Fruit fly (Drosophila melanogaster) whole organism, adult: Measurements from ENCODE around the gene Polr2L.

Source experiments
- CG11617 ChIP-seq: fragments of 200-800 bp; sonication (Bioruptor generic); optimal IDR thresholded peaks from 2 replicates; lab custom pipeline; 2017; ENCODE audit warnings: mild to moderate bottlenecking, missing biosample characterization, missing genetic modification reagents, missing genetic modification characterization
- CG12768 ChIP-seq: fragments of 200-800 bp; sonication (Bioruptor generic); optimal IDR thresholded peaks from 2 replicates; lab custom pipeline; 2017; ENCODE audit warnings: missing biosample characterization, missing genetic modification characterization, mild to moderate bottlenecking, moderate library complexity, missing genetic modification reagents
- CG14711 ChIP-seq: fragments of 200-800 bp; sonication (Bioruptor generic); optimal IDR thresholded peaks from 2 replicates; lab custom pipeline; 2018; ENCODE audit warnings: missing biosample characterization, mild to moderate bottlenecking, missing genetic modification characterization, moderate library complexity
- CG1620 ChIP-seq: fragments of 200-800 bp; sonication (Bioruptor generic); optimal IDR thresholded peaks from 2 replicates; lab custom pipeline; 2016; ENCODE audit warnings: missing biosample characterization, missing genetic modification characterization
- CG33017 ChIP-seq: fragments of 200-800 bp; sonication (Bioruptor generic); optimal IDR thresholded peaks from 2 replicates; lab custom pipeline; 2018; ENCODE audit warnings: missing biosample characterization, mild to moderate bottlenecking, missing genetic modification characterization, moderate library complexity
- CG5204 ChIP-seq: fragments of 200-800 bp; sonication (Bioruptor generic); optimal IDR thresholded peaks from 2 replicates; lab custom pipeline; 2016; ENCODE audit warnings: missing biosample characterization, missing genetic modification characterization
- CG7045 ChIP-seq: fragments of 200-800 bp; sonication (Bioruptor generic); optimal IDR thresholded peaks from 2 replicates; lab custom pipeline; 2017; ENCODE audit warnings: missing biosample characterization, mild to moderate bottlenecking, missing genetic modification characterization
- CG7101 ChIP-seq: fragments of 200-800 bp; sonication (Bioruptor generic); optimal IDR thresholded peaks from 2 replicates; lab custom pipeline; 2018; ENCODE audit warnings: missing biosample characterization, mild to moderate bottlenecking, missing genetic modification characterization, moderate library complexity
- Clk ChIP-seq: fragments of 200-800 bp; sonication (Bioruptor generic); optimal IDR thresholded peaks from 2 replicates; lab custom pipeline; 2017; ENCODE audit warnings: missing biosample characterization, missing genetic modification characterization
- Crg-1 ChIP-seq: fragments of 200-800 bp; sonication (Bioruptor generic); optimal IDR thresholded peaks from 2 replicates; lab custom pipeline; 2016; ENCODE audit warnings: missing biosample characterization, missing genetic modification characterization
- Hr96 ChIP-seq: fragments of 200-800 bp; sonication (Bioruptor generic); optimal IDR thresholded peaks from 2 replicates; lab custom pipeline; 2016; ENCODE audit warnings: missing biosample characterization, missing genetic modification characterization
- Mnt ChIP-seq: fragments of 200-800 bp; sonication (Bioruptor generic); optimal IDR thresholded peaks from 2 replicates; lab custom pipeline; 2016; ENCODE audit warnings: missing biosample characterization, mild to moderate bottlenecking, missing genetic modification characterization
- bab1 ChIP-seq: fragments of 200-800 bp; sonication (Bioruptor generic); optimal IDR thresholded peaks from 3 replicates; lab custom pipeline; 2019; ENCODE audit warnings: missing biosample characterization, mild to moderate bottlenecking, missing genetic modification characterization, moderate library complexity
- cic ChIP-seq: fragments of 200-800 bp; sonication (Bioruptor generic); optimal IDR thresholded peaks from 2 replicates; lab custom pipeline; 2017; ENCODE audit warnings: missing biosample characterization, mild to moderate bottlenecking, missing genetic modification characterization, moderate library complexity
- cnc ChIP-seq, 2 experiments: fragments of >200 bp; optimal IDR thresholded peaks; 2 replicates each; lab custom pipeline; 2017
- kay ChIP-seq: fragments of 200-800 bp; sonication (Bioruptor generic); peaks from one replicate; lab custom pipeline; 2016; ENCODE audit warnings: missing biosample characterization, missing genetic modification characterization, borderline replicate concordance
- ovo ChIP-seq: fragments of 200-800 bp; sonication (Bioruptor generic); optimal IDR thresholded peaks from 2 replicates; lab custom pipeline; 2016; ENCODE audit warnings: missing biosample characterization, missing genetic modification characterization
- pad ChIP-seq: fragments of 200-800 bp; sonication (Bioruptor generic); optimal IDR thresholded peaks from 3 replicates; lab custom pipeline; 2017; ENCODE audit warnings: missing biosample characterization, missing genetic modification characterization, mild to moderate bottlenecking, moderate library complexity, missing genetic modification reagents
- tj ChIP-seq: fragments of 200-800 bp; sonication (Bioruptor generic); optimal IDR thresholded peaks from 3 replicates; lab custom pipeline; 2017; ENCODE audit warnings: missing biosample characterization, mild to moderate bottlenecking, missing genetic modification characterization, moderate library complexity
- toe ChIP-seq: fragments of 200-800 bp; sonication (Bioruptor generic); optimal IDR thresholded peaks from 2 replicates; lab custom pipeline; 2016; ENCODE audit warnings: missing biosample characterization, missing genetic modification characterization

The Polr2L gene

dm6 chr3R:24717289-24717688, at the start of gene Polr2L:
TSS of gene Polr2L (plus strand) at chr3R:24717511.
- TF ChIP-seq CG14711 (tag; lab: Kevin White, UChicago) = no peak
- no peak for TF ChIP-seq CG11617 (GFP tag; lab: Kevin White, UChicago)
- no peak for TF ChIP-seq bab1 (GFP tag; lab: Kevin White, UChicago)
- TF ChIP-seq cnc (optimal IDR thresholded peaks at IDR 0.05; lab: Kevin White, UChicago) = no peak
- no peak for TF ChIP-seq tj (GFP tag; lab: Kevin White, UChicago)
- no peak for TF ChIP-seq Clk (GFP tag; lab: Kevin White, UChicago)
- TF ChIP-seq ovo (GFP tag; lab: Kevin White, UChicago) = no peak
- TF ChIP-seq CG1620 (GFP tag; lab: Kevin White, UChicago) = no peak
- no peak for TF ChIP-seq kay
- TF ChIP-seq Crg-1 (GFP tag; lab: Kevin White, UChicago) = no peak
- no peak for TF ChIP-seq cic (GFP tag; lab: Kevin White, UChicago)
- TF ChIP-seq CG33017 = no peak
- TF ChIP-seq CG5204 = no peak
- TF ChIP-seq CG7045 (GFP tag; lab: Kevin White, UChicago) = no peak
- no peak for TF ChIP-seq CG12768 (GFP tag; lab: Kevin White, UChicago)
- no peak for TF ChIP-seq pad
- TF ChIP-seq CG7101 (tag; lab: Kevin White, UChicago) = no peak
- TF ChIP-seq toe (GFP tag; lab: Kevin White, UChicago) = no peak

dm6 chr3R:24667538-24668207, 49.6 kb upstream of the Polr2L start:
- TF ChIP-seq cic (GFP tag; lab: Kevin White, UChicago) (no peak), CG14711 (tag; lab: Kevin White, UChicago) (no peak), CG33017 (no peak), CG11617 (GFP tag; lab: Kevin White, UChicago) (no peak), Crg-1 (GFP tag; lab: Kevin White, UChicago) (no peak), toe (GFP tag; lab: Kevin White, UChicago) (no peak), CG1620 (GFP tag; lab: Kevin White, UChicago) (no peak), Clk (GFP tag; lab: Kevin White, UChicago) (no peak), CG5204 (no peak), ovo (GFP tag; lab: Kevin White, UChicago) (no peak), pad (no peak), CG12768 (GFP tag; lab: Kevin White, UChicago) (no peak), bab1 (GFP tag; lab: Kevin White, UChicago) (no peak), Hr96 (GFP tag; lab: Kevin White, UChicago) (no peak)

dm6 chr3R:24671662-24672061, 45.6 kb upstream of the Polr2L start:
- no peak for TF ChIP-seq CG11617 (GFP tag; lab: Kevin White, UChicago)
- TF ChIP-seq CG12768 (GFP tag; lab: Kevin White, UChicago) = no peak
- TF ChIP-seq ovo (GFP tag; lab: Kevin White, UChicago) = no peak
- no peak for TF ChIP-seq kay
- TF ChIP-seq Hr96 (GFP tag; lab: Kevin White, UChicago) = no peak
- TF ChIP-seq CG7101 (tag; lab: Kevin White, UChicago) = no peak
- TF ChIP-seq Mnt = no peak
- TF ChIP-seq CG14711 (tag; lab: Kevin White, UChicago) = no peak
- no peak for TF ChIP-seq CG33017
- no peak for TF ChIP-seq cnc (optimal IDR thresholded peaks at IDR 0.05; lab: Kevin White, UChicago)
- no peak for TF ChIP-seq CG7045 (GFP tag; lab: Kevin White, UChicago)
- no peak for TF ChIP-seq pad

- TF ChIP-seq Clk (GFP tag; lab: Kevin White, UChicago) = no peak
- TF ChIP-seq bab1 (GFP tag; lab: Kevin White, UChicago) = no peak
- TF ChIP-seq CG11617 (GFP tag; lab: Kevin White, UChicago) = no peak
- TF ChIP-seq kay = no peak
- no peak for TF ChIP-seq CG5204
- no peak for TF ChIP-seq Hr96 (GFP tag; lab: Kevin White, UChicago)
- TF ChIP-seq cic (GFP tag; lab: Kevin White, UChicago) = no peak
- TF ChIP-seq CG7045 (GFP tag; lab: Kevin White, UChicago) = no peak
- TF ChIP-seq CG7101 (tag; lab: Kevin White, UChicago) = no peak
- no peak for TF ChIP-seq Mnt
- TF ChIP-seq Crg-1 (GFP tag; lab: Kevin White, UChicago) = no peak
- TF ChIP-seq CG1620 (GFP tag; lab: Kevin White, UChicago) = no peak
- TF ChIP-seq CG12768 (GFP tag; lab: Kevin White, UChicago) = no peak
- no peak for TF ChIP-seq CG33017
- TF ChIP-seq tj (GFP tag; lab: Kevin White, UChicago) = no peak
- TF ChIP-seq ovo (GFP tag; lab: Kevin White, UChicago) = no peak
Measured at dm6 chr3R:24692863-24693262, 24.4 kb upstream of the Polr2L start.

- TF ChIP-seq CG14711 (tag; lab: Kevin White, UChicago) (no peak), CG5204 (no peak), tj (GFP tag; lab: Kevin White, UChicago) (no peak)
Measured at dm6 chr3R:24699309-24699708, 18.0 kb upstream of the Polr2L start.

- TF ChIP-seq CG5204 = no peak
- no peak for TF ChIP-seq CG1620 (GFP tag; lab: Kevin White, UChicago)
Measured at dm6 chr3R:24712375-24712830, 4.9 kb upstream of the Polr2L start, which contains the start of the genes CG13627 and CG46316. TSS of gene CG13627 (plus strand) at chr3R:24712780. TSS of gene CG46316 (plus strand) at chr3R:24712780.
